Worm (Caenorhabditis elegans): ENCODE measurements around the gene clik-1.

Gene clik-1

ce11 chrV:6784853-6785492 lies 16.4 kb upstream of the clik-1 start, which contains the start of the genes spn-4 and spe-39 (continued):
- TF ChIP-seq pax-3 (tag; optimal IDR thresholded peaks at IDR 0.05), result no peak
- no peak for TF ChIP-seq hlh-4 (tag; optimal IDR thresholded peaks at IDR 0.05)
- TF ChIP-seq nhr-90 (tag; optimal IDR thresholded peaks at IDR 0.05; ENCODE audit: poor library complexity), result peak; percentile 81
- TF ChIP-seq unc-62 (GFP tag; optimal IDR thresholded peaks at IDR 0.05), result no peak
- TF ChIP-seq pag-3 (tag; optimal IDR thresholded peaks at IDR 0.05; ENCODE audit: borderline replicate concordance, insufficient read depth), result no peak
- no peak for TF ChIP-seq zip-4 (GFP tag; optimal IDR thresholded peaks at IDR 0.05)
- TF ChIP-seq efl-1 (optimal IDR thresholded peaks at IDR 0.05), result peak; percentile 71 to 95
- peak; percentile 93 to 99 for TF ChIP-seq efl-1 (GFP tag; optimal IDR thresholded peaks at IDR 0.05 in 1 of 2)
- peak; percentile 70 for TF ChIP-seq sox-4 (tag; optimal IDR thresholded peaks at IDR 0.05)
- peak; percentile 51 for TF ChIP-seq nhr-76 (tag; optimal IDR thresholded peaks at IDR 0.05)
- peak; percentile 90 for TF ChIP-seq skn-1 (tag; optimal IDR thresholded peaks at IDR 0.05)
- no peak for TF ChIP-seq nhr-77 (tag; optimal IDR thresholded peaks at IDR 0.05)
- TF ChIP-seq nhr-28 (tag; optimal IDR thresholded peaks at IDR 0.05), result no peak
- TF ChIP-seq F16B12.6 (tag; optimal IDR thresholded peaks at IDR 0.05), result peak; percentile 28
- TF ChIP-seq snu-23 (GFP tag; optimal IDR thresholded peaks at IDR 0.05), result peak; percentile 84
- TF ChIP-seq C16A3.4 (tag; optimal IDR thresholded peaks at IDR 0.05), result peak; percentile 83
- peak; percentile 1 for TF ChIP-seq C04F5.9 (tag; optimal IDR thresholded peaks at IDR 0.05)
- peak; percentile 65 for TF ChIP-seq elt-2 (tag; optimal IDR thresholded peaks at IDR 0.05)
- no peak for TF ChIP-seq fos-1 (tag; optimal IDR thresholded peaks at IDR 0.05)
- TF ChIP-seq nhr-84 (tag; optimal IDR thresholded peaks at IDR 0.05), result no peak
- TF ChIP-seq lir-3 (tag; optimal IDR thresholded peaks at IDR 0.05; ENCODE audit: poor library complexity), result peak; percentile 67
- TF ChIP-seq nhr-19 (GFP tag; conservative IDR thresholded peaks at IDR 0.05), result peak; percentile 73
- TF ChIP-seq hlh-17 (GFP tag; optimal IDR thresholded peaks at IDR 0.05; ENCODE audit: borderline replicate concordance), result no peak
- peak; percentile 93 to 97 for TF ChIP-seq lin-35 (GFP tag; optimal IDR thresholded peaks at IDR 0.05)
- TF ChIP-seq fkh-4 (tag; optimal IDR thresholded peaks at IDR 0.05; ENCODE audit: borderline replicate concordance), result peak; percentile 28
- no peak for TF ChIP-seq nhr-237 (tag; optimal IDR thresholded peaks at IDR 0.05)
- peak; percentile 54 for TF ChIP-seq aly-2 (tag; optimal IDR thresholded peaks at IDR 0.05)
- TF ChIP-seq ztf-4 (tag; optimal IDR thresholded peaks at IDR 0.05), result peak; percentile 9
- TF ChIP-seq egl-27 (tag; optimal IDR thresholded peaks at IDR 0.05), result no peak
- TF ChIP-seq egl-13 (tag; optimal IDR thresholded peaks at IDR 0.05), result peak; percentile 69
- no peak for TF ChIP-seq efl-3 (GFP tag; optimal IDR thresholded peaks at IDR 0.05)
- TF ChIP-seq nhr-47 (tag; optimal IDR thresholded peaks at IDR 0.05), result peak; percentile 87
- TF ChIP-seq unc-130 (tag; optimal IDR thresholded peaks at IDR 0.05), result peak; percentile 95
- peak; percentile 68 for TF ChIP-seq lin-14 (GFP tag; optimal IDR thresholded peaks at IDR 0.05)
- TF ChIP-seq tlp-1 (tag; optimal IDR thresholded peaks at IDR 0.05), result no peak
- TF ChIP-seq nhr-85 (tag), result peak; percentile 89
- TF ChIP-seq ama-1 (optimal IDR thresholded peaks at IDR 0.05), result peak; percentile 1
- peak; percentile 76 to 78 for TF ChIP-seq lsy-2 (tag; optimal IDR thresholded peaks at IDR 0.05)
- no peak for TF ChIP-seq sptf-1 (tag; optimal IDR thresholded peaks at IDR 0.05)
- peak; percentile 94 to 95 (median 94) for TF ChIP-seq dpl-1 (GFP tag; optimal IDR thresholded peaks at IDR 0.05)
- TF ChIP-seq nhr-20 (tag; optimal IDR thresholded peaks at IDR 0.05), result peak; percentile 84
- TF ChIP-seq jun-1 (tag; optimal IDR thresholded peaks at IDR 0.05), result peak; percentile 61
- peak; percentile 80 for TF ChIP-seq lin-13 (GFP tag; optimal IDR thresholded peaks at IDR 0.05)
- peak; percentile 57 for TF ChIP-seq lin-15B (tag; optimal IDR thresholded peaks at IDR 0.05)
- TF ChIP-seq swsn-7 (tag; optimal IDR thresholded peaks at IDR 0.05), result peak; percentile 81
- peak; percentile 67 for TF ChIP-seq irx-1 (tag; optimal IDR thresholded peaks at IDR 0.05)
- TF ChIP-seq blmp-1 (tag; optimal IDR thresholded peaks at IDR 0.05), result peak; percentile 66
- TF ChIP-seq nhr-12 (tag; optimal IDR thresholded peaks at IDR 0.05), result no peak
- TF ChIP-seq elt-3 (tag; optimal IDR thresholded peaks at IDR 0.05), result peak in 2 of 6 experiments; percentile 42 to 55
- peak; percentile 79 for TF ChIP-seq xbp-1 (tag; optimal IDR thresholded peaks at IDR 0.05)
- TF ChIP-seq ceh-8 (GFP tag; optimal IDR thresholded peaks at IDR 0.05), result peak; percentile 53

Data from whole organism, L1 larva.